Fruit fly (Drosophila melanogaster): ENCODE data around the gene Alg12.

Alg12 gene

DNA sequence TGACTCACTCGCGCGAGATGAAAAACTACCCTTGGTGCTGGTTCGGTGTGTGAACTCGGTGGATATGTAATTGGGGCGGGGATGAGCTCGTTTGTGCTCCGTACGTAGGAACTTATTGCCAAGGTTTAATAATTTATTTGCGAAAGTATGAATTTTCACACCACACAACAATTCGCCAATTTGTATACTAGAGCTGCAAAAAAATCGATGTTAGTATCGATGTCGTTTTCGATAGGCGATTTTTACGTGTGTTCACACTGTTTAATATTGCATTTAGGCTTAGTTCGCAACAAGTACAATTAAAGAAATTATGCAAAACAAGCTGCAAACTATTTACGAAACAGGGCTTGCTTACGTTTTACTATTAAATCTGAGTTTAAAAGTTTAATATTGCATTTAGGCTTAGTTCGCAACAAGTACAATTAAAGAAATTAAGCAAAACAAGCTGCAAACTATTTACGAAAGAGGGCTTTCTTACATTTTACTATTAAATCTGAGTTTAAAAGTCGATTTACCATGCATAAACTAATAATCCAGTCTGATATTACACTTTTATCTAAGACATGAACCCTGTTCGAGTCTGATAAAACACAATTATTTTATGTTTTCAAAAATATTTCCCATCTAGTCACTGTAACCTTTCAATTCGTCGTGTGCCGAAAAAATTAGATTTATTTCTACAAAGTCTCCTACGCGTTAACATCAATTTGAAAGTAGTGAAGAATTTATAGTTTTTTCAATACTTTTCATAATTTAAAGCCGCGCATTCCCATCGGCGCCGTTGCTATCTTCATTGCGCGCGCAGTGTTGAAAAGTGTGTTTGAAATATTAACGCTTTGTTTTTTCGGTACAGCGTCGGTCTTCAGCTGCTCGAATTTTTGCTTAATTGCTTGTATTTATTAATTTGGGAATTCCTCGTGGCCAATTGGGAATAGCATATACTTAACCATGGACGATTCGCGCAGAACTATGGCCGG is 7.0 kb downstream of the Alg12 start, which contains the start of the genes Snap24 and CG8478:
TSS of gene Snap24 (minus strand) at position 196 of the 977 bp plus-strand sequence.
TSS of gene CG8478 (plus strand) at position 696 of the 977 bp plus-strand sequence.
- TF ChIP-seq CG12768 (GFP tag; optimal IDR thresholded peaks at IDR 0.05) (no peak), bab1 (GFP tag; optimal IDR thresholded peaks at IDR 0.05) (peak; percentile 9), CG33017 (tag; optimal IDR thresholded peaks at IDR 0.05) (no peak), cnc (optimal IDR thresholded peaks at IDR 0.05) (no peak), ovo (GFP tag; optimal IDR thresholded peaks at IDR 0.05) (no peak), CG5204 (GFP tag; optimal IDR thresholded peaks at IDR 0.05) (no peak), CG14711 (tag; optimal IDR thresholded peaks at IDR 0.05) (no peak), tj (GFP tag; optimal IDR thresholded peaks at IDR 0.05) (peak; percentile 0), pad (GFP tag; optimal IDR thresholded peaks at IDR 0.05) (peak; percentile 51), kay (GFP tag; ENCODE audit: borderline replicate concordance) (no peak), Mnt (GFP tag; optimal IDR thresholded peaks at IDR 0.05) (peak; percentile 25), CG11617 (GFP tag; optimal IDR thresholded peaks at IDR 0.05) (peak; percentile 1)

DNA sequence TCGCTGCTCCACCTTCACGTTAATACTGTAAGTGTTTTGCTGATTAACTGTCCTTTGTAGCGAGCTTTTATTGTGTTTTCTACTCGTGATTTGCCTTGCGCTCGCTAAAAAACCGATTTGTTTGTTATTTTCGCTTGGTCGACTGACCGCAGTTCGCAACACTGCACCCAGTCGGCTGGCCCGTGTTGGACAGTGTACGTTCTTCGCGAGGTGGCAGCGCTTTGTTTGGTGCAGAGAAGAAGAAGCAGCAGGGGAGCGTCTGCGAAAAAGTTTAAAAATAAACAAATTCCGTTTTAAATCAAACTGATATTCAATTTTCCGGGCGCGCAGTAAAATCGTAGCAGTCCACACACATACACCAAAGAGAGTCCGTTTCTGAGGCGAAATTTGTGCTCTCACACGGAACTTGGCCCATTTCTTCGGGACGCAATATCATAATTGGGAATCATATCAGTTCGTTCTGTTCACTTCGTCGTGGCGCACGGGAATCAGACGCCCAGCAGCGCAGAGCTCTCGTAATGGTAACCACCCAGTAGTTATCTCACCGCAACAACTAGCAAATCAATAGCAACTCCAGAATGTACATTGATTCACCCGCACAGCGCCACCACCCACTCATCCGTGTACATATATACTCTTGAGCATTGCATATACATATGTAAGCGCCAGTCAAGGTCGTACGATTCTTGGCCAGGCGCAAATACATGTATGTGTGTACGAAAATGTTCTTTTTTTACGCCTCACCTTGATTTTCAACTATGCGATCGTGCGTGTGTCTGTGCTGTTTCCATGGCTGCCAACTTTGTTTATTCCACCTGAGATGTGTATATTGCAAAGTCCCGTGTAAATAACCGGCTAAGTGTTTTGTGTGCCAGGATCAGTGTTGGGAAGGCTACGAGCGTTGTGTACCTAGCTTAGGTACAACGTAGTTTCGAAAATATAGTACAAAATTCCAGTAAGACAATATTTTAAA is 11.6 kb downstream of the Alg12 start, which contains the start of gene Naa80:
TSS of gene Naa80 (plus strand) at position 215 of the 973 bp plus-strand sequence.
- TF ChIP-seq CG14711 (tag; optimal IDR thresholded peaks at IDR 0.05) (peak; percentile 55), CG12768 (GFP tag; optimal IDR thresholded peaks at IDR 0.05) (peak; percentile 82), CG33017 (tag; optimal IDR thresholded peaks at IDR 0.05) (peak; percentile 69), Hr96 (GFP tag; optimal IDR thresholded peaks at IDR 0.05) (peak; percentile 38), tj (GFP tag; optimal IDR thresholded peaks at IDR 0.05) (peak; percentile 21), CG7045 (GFP tag; optimal IDR thresholded peaks at IDR 0.05) (peak; percentile 65), Mnt (GFP tag; optimal IDR thresholded peaks at IDR 0.05) (peak; percentile 92), CG1620 (GFP tag; optimal IDR thresholded peaks at IDR 0.05) (peak; percentile 95), ovo (GFP tag; optimal IDR thresholded peaks at IDR 0.05) (peak; percentile 64), cic (GFP tag; optimal IDR thresholded peaks at IDR 0.05) (peak; percentile 88), Crg-1 (GFP tag; optimal IDR thresholded peaks at IDR 0.05) (peak; percentile 96), toe (GFP tag; optimal IDR thresholded peaks at IDR 0.05) (peak; percentile 63), CG5204 (GFP tag; optimal IDR thresholded peaks at IDR 0.05) (no peak), CG11617 (GFP tag; optimal IDR thresholded peaks at IDR 0.05) (peak; percentile 57), bab1 (GFP tag; optimal IDR thresholded peaks at IDR 0.05) (peak; percentile 56), CG7101 (tag; optimal IDR thresholded peaks at IDR 0.05) (peak; percentile 82), pad (GFP tag; optimal IDR thresholded peaks at IDR 0.05) (peak; percentile 80), Clk (GFP tag; optimal IDR thresholded peaks at IDR 0.05) (peak; percentile 67), kay (GFP tag; ENCODE audit: borderline replicate concordance) (no peak), cnc (optimal IDR thresholded peaks at IDR 0.05) (no peak)

DNA sequence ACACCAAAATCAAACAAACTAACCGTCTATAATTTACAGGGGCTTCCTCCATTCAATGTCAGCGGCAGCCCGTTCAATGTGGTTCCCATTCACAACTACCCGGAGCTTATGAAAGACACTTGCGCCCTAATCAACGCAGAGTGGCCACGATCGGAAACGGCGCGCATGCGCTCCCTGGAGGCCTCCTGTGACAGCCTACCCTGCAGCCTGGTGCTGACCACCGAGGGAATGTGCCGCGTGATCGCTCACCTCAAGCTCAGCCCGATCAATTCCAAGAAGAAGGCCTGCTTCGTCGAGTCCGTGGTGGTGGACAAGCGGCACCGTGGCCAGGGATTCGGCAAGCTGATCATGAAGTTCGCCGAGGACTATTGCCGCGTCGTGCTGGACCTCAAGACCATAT is 12.6 kb downstream of the Alg12 start, which contains the start of gene MED6:
TSS of gene MED6 (minus strand) at position 101 of the 400 bp plus-strand sequence.
- TF ChIP-seq CG33017 (tag; optimal IDR thresholded peaks at IDR 0.05) (no peak), toe (GFP tag; optimal IDR thresholded peaks at IDR 0.05) (no peak), CG11617 (GFP tag; optimal IDR thresholded peaks at IDR 0.05) (no peak), CG7101 (tag; optimal IDR thresholded peaks at IDR 0.05) (no peak)

DNA sequence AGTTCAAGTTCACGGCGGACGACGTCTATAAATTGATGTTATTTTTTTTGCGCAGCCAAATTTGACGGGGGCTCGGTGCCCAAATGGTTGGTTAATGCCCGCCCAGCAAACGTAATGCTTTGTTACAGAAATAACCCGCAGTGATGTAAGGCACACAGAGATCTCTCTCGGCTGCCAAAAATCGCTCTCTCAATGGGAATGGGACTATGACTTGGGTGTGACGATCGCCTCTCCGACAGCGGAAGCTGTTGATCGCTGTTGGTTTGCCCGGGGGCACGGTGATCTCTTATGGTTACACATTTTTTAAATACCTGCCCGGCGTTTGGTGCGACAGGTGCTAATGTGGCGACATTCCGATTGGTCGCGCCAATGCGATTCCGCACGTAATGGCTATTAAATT is 13.8 kb downstream of the Alg12 start:
- TF ChIP-seq CG7045 (GFP tag; optimal IDR thresholded peaks at IDR 0.05) (no peak), toe (GFP tag; optimal IDR thresholded peaks at IDR 0.05) (no peak), pad (GFP tag; optimal IDR thresholded peaks at IDR 0.05) (no peak), CG1620 (GFP tag; optimal IDR thresholded peaks at IDR 0.05) (no peak), CG11617 (GFP tag; optimal IDR thresholded peaks at IDR 0.05) (no peak), ovo (GFP tag; optimal IDR thresholded peaks at IDR 0.05) (no peak), Mnt (GFP tag; optimal IDR thresholded peaks at IDR 0.05) (no peak)

DNA sequence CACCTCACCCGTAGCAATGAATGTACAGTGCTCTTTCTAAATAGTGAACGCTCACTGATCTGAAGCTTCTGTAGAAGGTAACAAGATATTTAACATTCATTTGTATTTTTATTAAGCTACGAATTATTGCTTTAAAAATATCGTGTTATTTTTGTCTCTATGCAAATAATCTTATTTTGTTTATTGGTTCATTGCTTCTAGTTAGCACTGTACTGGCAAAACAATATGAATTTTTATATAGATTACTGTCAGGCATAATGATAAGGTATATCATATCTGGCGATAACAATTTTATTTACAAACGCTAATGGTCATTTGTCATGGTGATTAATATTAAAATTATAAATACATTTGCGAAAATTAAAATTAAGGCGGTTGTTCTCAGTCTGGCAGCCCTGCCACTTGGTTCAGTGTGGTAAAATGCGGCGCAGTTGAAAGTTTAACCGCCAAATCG is 15.3 kb downstream of the Alg12 start, which contains the start of gene CG9471:
TSS of gene CG9471 (minus strand) at position 24 of the 454 bp plus-strand sequence.
- TF ChIP-seq bab1 (GFP tag; optimal IDR thresholded peaks at IDR 0.05) = peak; percentile 98
- peak; percentile 95 for TF ChIP-seq Hr96 (GFP tag; optimal IDR thresholded peaks at IDR 0.05)
- TF ChIP-seq Crg-1 (GFP tag; optimal IDR thresholded peaks at IDR 0.05) = peak; percentile 88
- TF ChIP-seq toe (GFP tag; optimal IDR thresholded peaks at IDR 0.05) = peak; percentile 96
- peak; percentile 78 for TF ChIP-seq tj (GFP tag; optimal IDR thresholded peaks at IDR 0.05)
- peak; percentile 94 for TF ChIP-seq cic (GFP tag; optimal IDR thresholded peaks at IDR 0.05)
- peak; percentile 92 for TF ChIP-seq Mnt (GFP tag; optimal IDR thresholded peaks at IDR 0.05)
- peak; percentile 95 for TF ChIP-seq CG1620 (GFP tag; optimal IDR thresholded peaks at IDR 0.05)
- peak; percentile 96 for TF ChIP-seq CG11617 (GFP tag; optimal IDR thresholded peaks at IDR 0.05)
- TF ChIP-seq CG14711 (tag; optimal IDR thresholded peaks at IDR 0.05) = peak; percentile 92
- peak; percentile 84 for TF ChIP-seq pad (GFP tag; optimal IDR thresholded peaks at IDR 0.05)
- TF ChIP-seq CG12768 (GFP tag; optimal IDR thresholded peaks at IDR 0.05) = peak; percentile 97
- TF ChIP-seq CG5204 (GFP tag; optimal IDR thresholded peaks at IDR 0.05) = peak; percentile 97
- TF ChIP-seq CG7045 (GFP tag; optimal IDR thresholded peaks at IDR 0.05) = peak; percentile 94
- TF ChIP-seq CG7101 (tag; optimal IDR thresholded peaks at IDR 0.05) = peak; percentile 97
- TF ChIP-seq ovo (GFP tag; optimal IDR thresholded peaks at IDR 0.05) = peak; percentile 88
- peak; percentile 91 for TF ChIP-seq Clk (GFP tag; optimal IDR thresholded peaks at IDR 0.05)
- TF ChIP-seq kay (GFP tag; ENCODE audit: borderline replicate concordance) = no peak
- TF ChIP-seq CG33017 (tag; optimal IDR thresholded peaks at IDR 0.05) = peak; percentile 98
- no peak for TF ChIP-seq cnc (optimal IDR thresholded peaks at IDR 0.05)
